Fruit fly (Drosophila melanogaster) whole organism, embryonic: ENCODE measurements around the gene Rfx.

Experiments
- Atf6 ChIP-seq: fragments of 200-800 bp; sonication (Bioruptor generic); IDR thresholded peaks from 2 replicates; pipeline ENCODE4 v1.3.6; 2022; ENCODE audit warnings: missing biosample characterization, missing genetic modification characterization
- CG10321 ChIP-seq: fragments of 200-800 bp; sonication (Bioruptor generic); IDR thresholded peaks from 2 replicates; pipeline ENCODE4 v1.3.6; 2022; ENCODE audit warnings: missing biosample characterization, missing genetic modification characterization
- CG10462 ChIP-seq: fragments of 200-800 bp; sonication (Bioruptor generic); optimal IDR thresholded peaks from 2 replicates; lab custom pipeline; 2016; ENCODE audit warnings: missing biosample characterization, missing genetic modification characterization
- CG10959 ChIP-seq: fragments of 200-800 bp; sonication (Bioruptor generic); IDR thresholded peaks from 2 replicates; pipeline ENCODE4 v1.3.6; 2022; ENCODE audit warnings: missing biosample characterization, missing genetic modification characterization
- CG11456 ChIP-seq: fragments of 200-800 bp; sonication (Bioruptor generic); IDR thresholded peaks from 3 replicates; pipeline ENCODE4 v1.3.6; 2022; ENCODE audit warnings: missing biosample characterization, missing genetic modification characterization
- CG14014 ChIP-seq: fragments of 200-800 bp; sonication (Bioruptor generic); IDR thresholded peaks from 2 replicates; pipeline ENCODE4 v1.3.6; 2022; ENCODE audit warnings: missing biosample characterization, missing genetic modification characterization
- CG14441 ChIP-seq: fragments of 200-800 bp; sonication (Bioruptor generic); IDR thresholded peaks from 2 replicates; pipeline ENCODE4 v1.3.6; 2022; ENCODE audit warnings: missing biosample characterization, missing genetic modification characterization
- CG14667 ChIP-seq: fragments of 200-800 bp; sonication (Bioruptor generic); IDR thresholded peaks from 2 replicates; pipeline ENCODE4 v1.3.6; 2022; ENCODE audit warnings: missing biosample characterization, missing genetic modification characterization
- CG2116 ChIP-seq: fragments of 200-800 bp; sonication (Bioruptor generic); optimal IDR thresholded peaks from 3 replicates; lab custom pipeline; 2018; ENCODE audit warnings: missing biosample characterization, mild to moderate bottlenecking, missing genetic modification characterization
- CG2712 ChIP-seq: fragments of 200-800 bp; optimal IDR thresholded peaks from 3 replicates; lab custom pipeline; 2019; ENCODE audit warnings: missing biosample characterization, mild to moderate bottlenecking, missing genetic modification characterization, moderate library complexity
- CG2889 ChIP-seq: fragments of 200-800 bp; sonication (Bioruptor generic); IDR thresholded peaks from 3 replicates; pipeline ENCODE4 v1.3.6; 2022; ENCODE audit warnings: missing biosample characterization, missing genetic modification characterization
- CG30403 ChIP-seq: fragments of 200-800 bp; sonication (Bioruptor generic); optimal IDR thresholded peaks from 3 replicates; lab custom pipeline; 2016; ENCODE audit warnings: missing biosample characterization, missing genetic modification characterization
- CG32767 ChIP-seq: fragments of 200-800 bp; sonication (Bioruptor generic); IDR thresholded peaks from 2 replicates; pipeline ENCODE4 v1.3.6; 2022; ENCODE audit warnings: missing biosample characterization, missing genetic modification characterization
- CG34376 ChIP-seq: fragments of 200-800 bp; sonication (Bioruptor generic); optimal IDR thresholded peaks from 2 replicates; lab custom pipeline; 2018; ENCODE audit warnings: missing biosample characterization, mild to moderate bottlenecking, missing genetic modification characterization
- CG5953 ChIP-seq: fragments of 200-800 bp; sonication (Bioruptor generic); IDR thresholded peaks from 2 replicates; pipeline ENCODE4 v1.3.6; 2022; ENCODE audit warnings: missing biosample characterization, missing genetic modification characterization
- CG6175 ChIP-seq: fragments of 200-800 bp; sonication (Bioruptor generic); IDR thresholded peaks from 3 replicates; pipeline ENCODE4 v1.3.6; 2022; ENCODE audit warnings: missing biosample characterization, missing genetic modification characterization
- CG7963 ChIP-seq: fragments of 200-800 bp; sonication (Bioruptor generic); IDR thresholded peaks from 3 replicates; pipeline ENCODE4 v1.3.6; 2022; ENCODE audit warnings: missing biosample characterization, missing genetic modification characterization; ENCODE audit not compliant: partially characterized antibody
- CG8290 ChIP-seq, 3 experiments: fragments of 200-800 bp; sonication (Bioruptor generic); optimal IDR thresholded peaks; 2 replicates each; lab custom pipeline; 2016 to 2019; ENCODE audit warnings: missing biosample characterization in 3 of 3, missing genetic modification characterization in 3 of 3, mild to moderate bottlenecking in 2 of 3, moderate library complexity in 1 of 3
- D ChIP-seq, 2 experiments: fragments of 200-800 bp in 1 of 2; fragments of >200 bp in 1 of 2; sonication (Bioruptor generic) in 1 of 2; optimal IDR thresholded peaks; 2 replicates in 1 of 2; 3 replicates in 1 of 2; lab custom pipeline; 2017; ENCODE audit warnings: mild to moderate bottlenecking in 1 of 2, missing biosample characterization in 1 of 2, missing genetic modification characterization in 1 of 2, missing genetic modification reagents in 1 of 2
- HLH54F ChIP-seq: fragments of 200-800 bp; sonication (Bioruptor generic); optimal IDR thresholded peaks from 3 replicates; lab custom pipeline; 2016; ENCODE audit warnings: missing biosample characterization, missing genetic modification characterization
- Hr78 ChIP-seq, 2 experiments: fragments of 200-800 bp in 1 of 2; fragments of >200 bp in 1 of 2; sonication (Bioruptor generic) in 1 of 2; optimal IDR thresholded peaks; 2 replicates each; lab custom pipeline; 2017 to 2019; ENCODE audit warnings: missing biosample characterization in 2 of 2, missing genetic modification characterization in 2 of 2, mild to moderate bottlenecking in 1 of 2, moderate library complexity in 1 of 2
- Jarid2 ChIP-seq: fragments of 200-800 bp; sonication (Bioruptor generic); optimal IDR thresholded peaks from 3 replicates; lab custom pipeline; 2017; ENCODE audit warnings: mild to moderate bottlenecking, missing biosample characterization, missing genetic modification reagents, missing genetic modification characterization
- Med ChIP-seq: fragments of 200-800 bp; sonication (Bioruptor generic); peaks from one replicate; lab custom pipeline; 2016; ENCODE audit warnings: missing biosample characterization, missing genetic modification characterization, mild to moderate bottlenecking, inconsistent platforms, moderate library complexity
- NC2α ChIP-seq: fragments of 200-800 bp; sonication (Bioruptor generic); optimal IDR thresholded peaks from 2 replicates; lab custom pipeline; 2016; ENCODE audit warnings: missing biosample characterization, missing genetic modification characterization
- Opbp ChIP-seq: fragments of 200-800 bp; sonication (Bioruptor generic); IDR thresholded peaks from 3 replicates; pipeline ENCODE4 v1.3.6; 2022; ENCODE audit warnings: missing biosample characterization, missing genetic modification characterization; ENCODE audit not compliant: partially characterized antibody
- Rx ChIP-seq: fragments of 200-800 bp; sonication (Bioruptor generic); IDR thresholded peaks from 2 replicates; pipeline ENCODE4 v1.3.6; 2022; ENCODE audit warnings: missing biosample characterization, missing genetic modification characterization
- Spps ChIP-seq: fragments of 200-800 bp; sonication (Bioruptor generic); optimal IDR thresholded peaks from 2 replicates; lab custom pipeline; 2018; ENCODE audit warnings: missing biosample characterization, mild to moderate bottlenecking, missing genetic modification characterization
- al ChIP-seq: fragments of 200-800 bp; sonication (Bioruptor generic); IDR thresholded peaks from 2 replicates; pipeline ENCODE4 v1.3.6; 2022; ENCODE audit warnings: missing biosample characterization, missing genetic modification characterization
- ase ChIP-seq: fragments of 200-800 bp; sonication (Bioruptor generic); IDR thresholded peaks from 3 replicates; pipeline ENCODE4 v1.3.6; 2022; ENCODE audit warnings: missing biosample characterization, missing genetic modification characterization
- bab2 ChIP-seq: fragments of 200-800 bp; sonication (Bioruptor generic); optimal IDR thresholded peaks from 2 replicates; lab custom pipeline; 2016; ENCODE audit warnings: missing biosample characterization, missing genetic modification characterization
- bigmax ChIP-seq: fragments of 200-800 bp; sonication (Bioruptor generic); optimal IDR thresholded peaks from 2 replicates; lab custom pipeline; 2018; ENCODE audit warnings: missing biosample characterization, mild to moderate bottlenecking, missing genetic modification characterization
- cad ChIP-seq: fragments of >200 bp; optimal IDR thresholded peaks from 2 replicates; lab custom pipeline; 2017; ENCODE audit warnings: missing biosample characterization, missing genetic modification characterization
- chinmo ChIP-seq: fragments of 200-800 bp; sonication (Bioruptor generic); IDR thresholded peaks from 4 replicates; pipeline ENCODE4 v1.3.6; 2022; ENCODE audit warnings: missing biosample characterization, missing genetic modification characterization; ENCODE audit not compliant: partially characterized antibody
- en ChIP-seq: fragments of 200-800 bp; sonication (Bioruptor generic); optimal IDR thresholded peaks from 2 replicates; lab custom pipeline; 2016; ENCODE audit warnings: missing biosample characterization, missing genetic modification characterization
- eve ChIP-seq, 2 experiments: fragments of >200 bp; optimal IDR thresholded peaks; 2 replicates each; lab custom pipeline; 2017; ENCODE audit warnings: missing biosample characterization in 2 of 2, missing genetic modification characterization in 2 of 2
- gcm ChIP-seq: fragments of 200-800 bp; sonication (Bioruptor generic); optimal IDR thresholded peaks from 2 replicates; lab custom pipeline; 2019; ENCODE audit warnings: missing biosample characterization, mild to moderate bottlenecking, missing genetic modification characterization, moderate library complexity
- gro ChIP-seq: fragments of 200-800 bp; sonication (Bioruptor generic); optimal IDR thresholded peaks from 2 replicates; lab custom pipeline; 2016; ENCODE audit warnings: missing biosample characterization, missing genetic modification characterization
- her ChIP-seq: fragments of 200-800 bp; sonication (Bioruptor generic); optimal IDR thresholded peaks from 2 replicates; lab custom pipeline; 2016; ENCODE audit warnings: missing biosample characterization, missing genetic modification characterization
- jumu ChIP-seq: fragments of 200-800 bp; sonication (Bioruptor generic); optimal IDR thresholded peaks from 3 replicates; lab custom pipeline; 2016; ENCODE audit warnings: missing biosample characterization, missing genetic modification characterization
- kni ChIP-seq: fragments of 200-800 bp; sonication (Bioruptor generic); optimal IDR thresholded peaks from 3 replicates; lab custom pipeline; 2017; ENCODE audit warnings: mild to moderate bottlenecking, missing biosample characterization, missing genetic modification reagents, missing genetic modification characterization
- knrl ChIP-seq: fragments of 200-800 bp; sonication (Bioruptor generic); IDR thresholded peaks from 3 replicates; pipeline ENCODE4 v1.3.6; 2022; ENCODE audit warnings: missing biosample characterization, missing genetic modification characterization; ENCODE audit not compliant: partially characterized antibody
- nmo ChIP-seq: fragments of 200-800 bp; sonication (Bioruptor generic); optimal IDR thresholded peaks from 2 replicates; lab custom pipeline; 2018; ENCODE audit warnings: missing biosample characterization, mild to moderate bottlenecking, missing genetic modification characterization, moderate library complexity
- onecut ChIP-seq: fragments of 200-800 bp; sonication (Bioruptor generic); IDR thresholded peaks from 2 replicates; pipeline ENCODE4 v1.3.6; 2022; ENCODE audit warnings: missing biosample characterization, missing genetic modification characterization
- ranshi ChIP-seq: fragments of 200-800 bp; sonication (Bioruptor generic); IDR thresholded peaks from 2 replicates; pipeline ENCODE4 v1.3.6; 2022; ENCODE audit warnings: missing biosample characterization, missing genetic modification characterization
- sim ChIP-seq: fragments of 200-800 bp; sonication (Bioruptor generic); IDR thresholded peaks from 2 replicates; pipeline ENCODE4 v1.3.6; 2022; ENCODE audit warnings: missing biosample characterization, missing genetic modification characterization
- tna ChIP-seq: fragments of 200-800 bp; sonication (Bioruptor generic); IDR thresholded peaks from 2 replicates; pipeline ENCODE4 v1.3.6; 2022; ENCODE audit warnings: missing biosample characterization, missing genetic modification characterization; ENCODE audit not compliant: partially characterized antibody
- trh ChIP-seq: fragments of 200-800 bp; sonication (Bioruptor generic); optimal IDR thresholded peaks from 2 replicates; lab custom pipeline; 2016; ENCODE audit warnings: missing biosample characterization, missing genetic modification characterization
- yki ChIP-seq: fragments of >200 bp; optimal IDR thresholded peaks from 3 replicates; lab custom pipeline; 2018
- zen2 ChIP-seq: fragments of 200-800 bp; sonication (Bioruptor generic); IDR thresholded peaks from 3 replicates; pipeline ENCODE4 v1.3.6; 2022; ENCODE audit warnings: missing biosample characterization, missing genetic modification characterization; ENCODE audit not compliant: partially characterized antibody

Gene Rfx

dm6 chr3R:10412550-10413459 is 34.9 kb upstream of the Rfx start, which contains the start of the genes Irp-1B and Rrp46 (continued):
- TF ChIP-seq Opbp (GFP tag; lab: Robert Waterston, UW) (peak; percentile 91; the same call in 2 of the 3 replicates), NC2α (GFP tag; lab: Kevin White, UChicago) (no peak), chinmo (GFP tag; lab: Robert Waterston, UW) (peak; percentile 97), sim (GFP tag; lab: Robert Waterston, UW) (no peak), Atf6 (GFP tag; lab: Robert Waterston, UW) (no peak), al (GFP tag; lab: Robert Waterston, UW) (no peak), CG14014 (GFP tag; lab: Robert Waterston, UW) (no peak), Spps (tag; lab: Kevin White, UChicago) (no peak), eve (GFP tag; optimal IDR thresholded peaks at IDR 0.05; lab: Kevin White, UChicago) (no peak), CG8290 (GFP tag; optimal IDR thresholded peaks at IDR 0.05; lab: Kevin White, UChicago) (no peak), CG8290 (tag; optimal IDR thresholded peaks at IDR 0.05; lab: Kevin White, UChicago) (no peak), cad (no peak), tna (peak; percentile 99), gro (GFP tag; lab: Kevin White, UChicago) (no peak), Med (peak; percentile 70), CG2116 (GFP tag; lab: Kevin White, UChicago) (peak; percentile 88), CG14667 (GFP tag; lab: Robert Waterston, UW) (no peak), her (GFP tag; lab: Kevin White, UChicago) (no peak), ranshi (GFP tag; lab: Robert Waterston, UW) (no peak), en (GFP tag; lab: Kevin White, UChicago) (no peak), Jarid2 (GFP tag; lab: Kevin White, UChicago) (peak; percentile 64), CG11456 (GFP tag; lab: Robert Waterston, UW) (no peak), CG7963 (peak; percentile 97), CG10959 (GFP tag; lab: Robert Waterston, UW) (no peak), bab2 (GFP tag; lab: Kevin White, UChicago) (no peak), CG5953 (no peak), onecut (GFP tag; lab: Robert Waterston, UW) (no peak), CG2712 (tag; lab: Kevin White, UChicago) (peak; percentile 17), CG30403 (GFP tag; lab: Kevin White, UChicago) (no peak), jumu (GFP tag; lab: Kevin White, UChicago) (no peak), CG32767 (GFP tag; lab: Robert Waterston, UW) (no peak), CG34376 (GFP tag; lab: Kevin White, UChicago) (no peak), ase (GFP tag; lab: Robert Waterston, UW) (no peak), Rx (GFP tag; lab: Robert Waterston, UW) (no peak), yki (no peak), gcm (no peak), bigmax (GFP tag; lab: Kevin White, UChicago) (no peak), trh (no peak), nmo (GFP tag; lab: Kevin White, UChicago) (peak; percentile 10), knrl (GFP tag; lab: Robert Waterston, UW) (peak; percentile 77), HLH54F (GFP tag; lab: Kevin White, UChicago) (no peak), kni (GFP tag; lab: Kevin White, UChicago) (no peak), Hr78 (GFP tag; optimal IDR thresholded peaks at IDR 0.05; lab: Kevin White, UChicago) (peak in 1 of 2 experiments; percentile 34), CG14441 (GFP tag; lab: Robert Waterston, UW) (no peak), CG2889 (GFP tag; lab: Robert Waterston, UW) (no peak), zen2 (peak; percentile 98), CG10462 (no peak), D (optimal IDR thresholded peaks at IDR 0.05; lab: Kevin White, UChicago) (no peak), D (GFP tag; optimal IDR thresholded peaks at IDR 0.05; lab: Kevin White, UChicago) (no peak), CG10321 (no peak), CG6175 (GFP tag; lab: Robert Waterston, UW) (no peak)
